Worm (Caenorhabditis elegans) whole organism, L2 larva: ENCODE results near the gene sipa-1.

Experiments
- C34F6.9 ChIP-seq: fragments of 150-350 bp; optimal IDR thresholded peaks from 2 replicates; lab custom pipeline; 2014; ENCODE audit warnings: missing biosample characterization, missing genetic modification characterization
- F13H6.1 ChIP-seq: sonication (generic microtip); optimal IDR thresholded peaks from 2 replicates; lab custom pipeline; 2016; ENCODE audit warnings: missing genetic modification characterization, missing compliant biosample characterization
- R02D3.7 ChIP-seq: fragments of 150-350 bp; optimal IDR thresholded peaks from 2 replicates; lab custom pipeline; 2014; ENCODE audit warnings: missing biosample characterization, missing genetic modification characterization
- Y55F3AM.14 ChIP-seq: fragments of 200-800 bp; sonication (Bioruptor generic); optimal IDR thresholded peaks from 2 replicates; lab custom pipeline; 2018; ENCODE audit warnings: mild to moderate bottlenecking, missing genetic modification characterization, missing compliant biosample characterization
- ZK546.5 ChIP-seq: sonication (generic microtip); optimal IDR thresholded peaks from 2 replicates; lab custom pipeline; 2017; ENCODE audit warnings: missing biosample characterization, missing genetic modification characterization
- alr-1 ChIP-seq: fragments of 150-350 bp; optimal IDR thresholded peaks from 2 replicates; lab custom pipeline; 2014; ENCODE audit warnings: missing biosample characterization, missing genetic modification characterization
- aly-2 ChIP-seq: fragments of 150-350 bp; optimal IDR thresholded peaks from 2 replicates; lab custom pipeline; 2014; ENCODE audit warnings: missing biosample characterization, missing genetic modification characterization
- ama-1 ChIP-seq: fragments of 150-350 bp; optimal IDR thresholded peaks from 2 replicates; lab custom pipeline; 2018; ENCODE audit warnings: inconsistent platforms
- blmp-1 ChIP-seq: sonication (generic microtip); optimal IDR thresholded peaks from 2 replicates; lab custom pipeline; 2017; ENCODE audit warnings: missing genetic modification characterization, mild to moderate bottlenecking, missing compliant biosample characterization, antibody characterized with exemption, moderate library complexity; ENCODE audit not compliant: insufficient read depth
- ceh-16 ChIP-seq: fragments of 150-350 bp; optimal IDR thresholded peaks from 2 replicates; lab custom pipeline; 2014; ENCODE audit warnings: missing biosample characterization, missing genetic modification characterization
- ceh-82 ChIP-seq: fragments of 150-350 bp; optimal IDR thresholded peaks from 2 replicates; lab custom pipeline; 2014; ENCODE audit warnings: missing biosample characterization, missing genetic modification characterization
- crh-2 ChIP-seq: sonication (generic microtip); optimal IDR thresholded peaks from 2 replicates; lab custom pipeline; 2017; ENCODE audit warnings: missing biosample characterization, missing genetic modification characterization
- dmd-4 ChIP-seq: sonication (generic microtip); optimal IDR thresholded peaks from 2 replicates; lab custom pipeline; 2017; ENCODE audit warnings: missing biosample characterization, missing genetic modification characterization
- egl-27 ChIP-seq: sonication (generic microtip); optimal IDR thresholded peaks from 3 replicates; lab custom pipeline; 2017; ENCODE audit warnings: missing biosample characterization, missing genetic modification reagents, missing genetic modification characterization
- elt-1 ChIP-seq: fragments of 150-350 bp; optimal IDR thresholded peaks from 2 replicates; lab custom pipeline; 2014; ENCODE audit warnings: missing biosample characterization, missing genetic modification characterization
- elt-3 ChIP-seq: sonication (generic microtip); optimal IDR thresholded peaks from 2 replicates; lab custom pipeline; 2017; ENCODE audit warnings: missing biosample characterization, missing genetic modification characterization
- fos-1 ChIP-seq: fragments of 150-350 bp; optimal IDR thresholded peaks from 2 replicates; lab custom pipeline; 2014; ENCODE audit warnings: missing biosample characterization, missing genetic modification characterization
- gmeb-1 ChIP-seq: fragments of 150-350 bp; optimal IDR thresholded peaks from 2 replicates; lab custom pipeline; 2014; ENCODE audit warnings: missing biosample characterization, missing genetic modification characterization
- lin-11 ChIP-seq: fragments of 150-350 bp; sonication (generic microtip); optimal IDR thresholded peaks from 2 replicates; lab custom pipeline; 2014; ENCODE audit warnings: missing biosample characterization, missing genetic modification characterization, inconsistent platforms, mixed read lengths
- lin-13 ChIP-seq: fragments of 150-350 bp; optimal IDR thresholded peaks from 2 replicates; lab custom pipeline; 2014; ENCODE audit warnings: missing biosample characterization, missing genetic modification reagents, missing genetic modification characterization
- lin-39 ChIP-seq: fragments of 150-350 bp; optimal IDR thresholded peaks from 2 replicates; lab custom pipeline; 2014; ENCODE audit warnings: missing biosample characterization, missing genetic modification reagents, missing genetic modification characterization
- lsy-2 ChIP-seq, 2 experiments: fragments of 150-350 bp in 1 of 2; sonication (generic microtip) in 1 of 2; optimal IDR thresholded peaks; 2 replicates each; lab custom pipeline; 2014 to 2017; ENCODE audit warnings: missing biosample characterization in 2 of 2, missing genetic modification characterization in 2 of 2
- mab-5 ChIP-seq: fragments of 150-350 bp; optimal IDR thresholded peaks from 2 replicates; lab custom pipeline; 2014; ENCODE audit warnings: missing biosample characterization, missing genetic modification characterization
- mbf-1 ChIP-seq: sonication (generic microtip); optimal IDR thresholded peaks from 2 replicates; lab custom pipeline; 2017; ENCODE audit warnings: missing biosample characterization, missing genetic modification characterization
- mdl-1 ChIP-seq, 2 experiments: fragments of 150-350 bp in 1 of 2; sonication (generic microtip) in 1 of 2; optimal IDR thresholded peaks; 2 replicates each; lab custom pipeline; 2017; ENCODE audit warnings: missing biosample characterization in 2 of 2, missing genetic modification characterization in 2 of 2
- nhr-10 ChIP-seq: sonication (generic microtip); optimal IDR thresholded peaks from 2 replicates; lab custom pipeline; 2017; ENCODE audit warnings: missing biosample characterization, missing genetic modification characterization
- nhr-11 ChIP-seq: fragments of 150-350 bp; optimal IDR thresholded peaks from 2 replicates; lab custom pipeline; 2014; ENCODE audit warnings: missing biosample characterization, missing genetic modification characterization
- nhr-12 ChIP-seq: fragments of 150-350 bp; optimal IDR thresholded peaks from 2 replicates; lab custom pipeline; 2014; ENCODE audit warnings: missing biosample characterization, missing genetic modification characterization
- nhr-129 ChIP-seq: fragments of 150-350 bp; optimal IDR thresholded peaks from 2 replicates; lab custom pipeline; 2014; ENCODE audit warnings: missing biosample characterization, missing genetic modification characterization
- nhr-21 ChIP-seq: fragments of 150-350 bp; optimal IDR thresholded peaks from 2 replicates; lab custom pipeline; 2014; ENCODE audit warnings: missing biosample characterization, missing genetic modification characterization
- nhr-23 ChIP-seq: fragments of 150-350 bp; optimal IDR thresholded peaks from 2 replicates; lab custom pipeline; 2014; ENCODE audit warnings: missing biosample characterization, missing genetic modification reagents, missing genetic modification characterization
- nhr-237 ChIP-seq: fragments of 150-350 bp; optimal IDR thresholded peaks from 2 replicates; lab custom pipeline; 2014; ENCODE audit warnings: missing biosample characterization, missing genetic modification characterization
- nhr-25 ChIP-seq: fragments of 150-350 bp; sonication (generic microtip); optimal IDR thresholded peaks from 3 replicates; lab custom pipeline; 2014; ENCODE audit warnings: missing biosample characterization, missing genetic modification characterization
- nhr-6 ChIP-seq: fragments of 150-350 bp; optimal IDR thresholded peaks from 2 replicates; lab custom pipeline; 2014; ENCODE audit warnings: missing biosample characterization, missing genetic modification characterization
- nhr-77 ChIP-seq: fragments of 150-350 bp; optimal IDR thresholded peaks from 2 replicates; lab custom pipeline; 2014; ENCODE audit warnings: missing biosample characterization, missing genetic modification characterization
- peb-1 ChIP-seq: fragments of 150-350 bp; optimal IDR thresholded peaks from 2 replicates; lab custom pipeline; 2014; ENCODE audit warnings: missing biosample characterization, missing genetic modification characterization
- sem-4 ChIP-seq: fragments of 150-350 bp; optimal IDR thresholded peaks from 2 replicates; lab custom pipeline; 2014; ENCODE audit warnings: missing biosample characterization, missing genetic modification reagents, missing genetic modification characterization
- skn-1 ChIP-seq: sonication (generic microtip); optimal IDR thresholded peaks from 2 replicates; lab custom pipeline; 2017; ENCODE audit warnings: missing biosample characterization, missing genetic modification characterization
- sma-3 ChIP-seq: sonication (generic microtip); optimal IDR thresholded peaks from 2 replicates; lab custom pipeline; 2016; ENCODE audit warnings: missing genetic modification reagents, missing genetic modification characterization, missing compliant biosample characterization
- sma-9 ChIP-seq, 2 experiments: fragments of 150-350 bp in 1 of 2; sonication (generic microtip) in 1 of 2; optimal IDR thresholded peaks; 2 replicates each; lab custom pipeline; 2014 to 2016; ENCODE audit warnings: missing genetic modification characterization in 2 of 2, mild to moderate bottlenecking in 1 of 2, missing biosample characterization in 1 of 2, missing compliant biosample characterization in 1 of 2, missing genetic modification reagents in 1 of 2, moderate library complexity in 1 of 2
- snpc-4 ChIP-seq: fragments of 150-350 bp; optimal IDR thresholded peaks from 2 replicates; lab custom pipeline; 2014; ENCODE audit warnings: missing biosample characterization, missing genetic modification characterization
- unc-39 ChIP-seq: fragments of 150-350 bp; optimal IDR thresholded peaks from 2 replicates; lab custom pipeline; 2014; ENCODE audit warnings: missing biosample characterization, missing genetic modification characterization
- unc-55 ChIP-seq: fragments of 150-350 bp; sonication (generic microtip); optimal IDR thresholded peaks from 3 replicates; lab custom pipeline; 2014; ENCODE audit warnings: missing biosample characterization, missing genetic modification reagents, missing genetic modification characterization
- unc-62 ChIP-seq: fragments of 150-350 bp; optimal IDR thresholded peaks from 2 replicates; lab custom pipeline; 2014; ENCODE audit warnings: missing biosample characterization, missing genetic modification reagents, missing genetic modification characterization
- zag-1 ChIP-seq: fragments of 150-350 bp; optimal IDR thresholded peaks from 2 replicates; lab custom pipeline; 2014; ENCODE audit warnings: missing biosample characterization, missing genetic modification characterization
- ztf-1 ChIP-seq: fragments of 200-800 bp; sonication (Bioruptor generic); conservative IDR thresholded peaks from 2 replicates; pipeline ENCODE4 v1.3.6; 2022; ENCODE audit warnings: missing genetic modification characterization, missing compliant biosample characterization
- ztf-11 ChIP-seq: sonication (generic microtip); optimal IDR thresholded peaks from 2 replicates; lab custom pipeline; 2017; ENCODE audit warnings: missing biosample characterization, missing genetic modification characterization
- ztf-4 ChIP-seq: fragments of 150-350 bp; optimal IDR thresholded peaks from 2 replicates; lab custom pipeline; 2014; ENCODE audit warnings: missing biosample characterization, missing genetic modification characterization

Gene sipa-1

DNA sequence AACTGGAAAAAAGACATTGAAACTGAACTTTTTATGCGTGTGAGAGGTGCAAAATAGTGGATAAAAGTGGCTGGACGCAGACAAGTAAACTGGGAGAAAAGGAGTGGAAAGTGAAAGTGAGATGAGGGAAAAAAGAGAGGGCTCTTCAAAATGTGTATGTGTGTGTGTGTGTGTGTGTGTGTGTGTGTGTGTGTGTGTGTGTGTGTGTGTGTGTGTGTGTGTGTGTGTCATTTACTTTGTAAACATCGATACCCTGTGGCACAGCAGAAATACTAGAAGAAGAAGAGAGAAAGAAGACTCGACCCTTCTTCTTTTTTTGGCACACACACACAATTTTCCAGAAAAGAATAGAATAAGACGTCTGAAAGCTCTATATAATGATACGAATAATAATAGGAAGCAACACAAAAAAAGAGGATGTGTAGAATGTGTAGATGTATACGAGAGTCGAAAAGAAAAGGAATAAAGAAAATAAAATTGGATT is 1.6 kb upstream of the sipa-1 start:
- peak; percentile 81 for TF ChIP-seq zag-1
- no peak for TF ChIP-seq ZK546.5 (tag; lab: Kevin White, UChicago)
- TF ChIP-seq ztf-1 (GFP tag; lab: Robert Waterston, UW), result no peak
- peak; percentile 43 for TF ChIP-seq sma-9 (GFP tag; optimal IDR thresholded peaks at IDR 0.05; lab: Kevin White, UChicago)
- TF ChIP-seq sma-9 (tag; optimal IDR thresholded peaks at IDR 0.05; lab: Kevin White, UChicago), result no peak
- no peak for TF ChIP-seq ama-1 (lab: Kevin White, UChicago)
- no peak for TF ChIP-seq mbf-1 (tag; lab: Kevin White, UChicago)
- no peak for TF ChIP-seq ceh-16 (tag; lab: Kevin White, UChicago)
- TF ChIP-seq blmp-1, result peak; percentile 58
- peak; percentile 43 for TF ChIP-seq snpc-4 (tag; lab: Kevin White, UChicago)
- TF ChIP-seq nhr-25 (tag; lab: Kevin White, UChicago), result no peak
- no peak for TF ChIP-seq elt-3
- no peak for TF ChIP-seq nhr-237
- no peak for TF ChIP-seq nhr-10 (tag; lab: Kevin White, UChicago)
- TF ChIP-seq peb-1, result no peak
- TF ChIP-seq R02D3.7 (tag; lab: Kevin White, UChicago), result no peak
- TF ChIP-seq aly-2 (tag; lab: Kevin White, UChicago), result no peak
- no peak for TF ChIP-seq elt-1
- peak; percentile 83 for TF ChIP-seq ztf-4 (tag; lab: Kevin White, UChicago)
- peak; percentile 42 for TF ChIP-seq egl-27 (tag; lab: Kevin White, UChicago)
- no peak for TF ChIP-seq ceh-82 (tag; lab: Kevin White, UChicago)
- no peak for TF ChIP-seq nhr-77 (tag; lab: Kevin White, UChicago)
- TF ChIP-seq ztf-11 (tag; lab: Kevin White, UChicago), result no peak
- TF ChIP-seq unc-55 (GFP tag; lab: Kevin White, UChicago), result peak; percentile 85
- peak; percentile 90 for TF ChIP-seq F13H6.1 (tag; lab: Kevin White, UChicago)
- no peak for TF ChIP-seq dmd-4 (tag; lab: Kevin White, UChicago)
- no peak for TF ChIP-seq lin-13 (GFP tag; lab: Kevin White, UChicago)
- peak; percentile 69 for TF ChIP-seq C34F6.9 (tag; lab: Kevin White, UChicago)
- peak; percentile 69 for TF ChIP-seq Y55F3AM.14 (GFP tag; lab: Kevin White, UChicago)
- no peak for TF ChIP-seq gmeb-1 (tag; lab: Kevin White, UChicago)
- no peak for TF ChIP-seq alr-1 (tag; lab: Kevin White, UChicago)
- TF ChIP-seq nhr-12 (tag; lab: Kevin White, UChicago), result no peak
- TF ChIP-seq nhr-23 (tag; lab: Kevin White, UChicago), result no peak
- TF ChIP-seq fos-1 (tag; lab: Kevin White, UChicago), result no peak
- TF ChIP-seq lsy-2 (tag; optimal IDR thresholded peaks at IDR 0.05; lab: Kevin White, UChicago), result peak; percentile 7 to 54
- no peak for TF ChIP-seq nhr-21 (tag; lab: Kevin White, UChicago)
- TF ChIP-seq mab-5 (tag; lab: Kevin White, UChicago), result peak; percentile 62
- no peak for TF ChIP-seq sma-3
- TF ChIP-seq crh-2, result peak; percentile 70
- no peak for TF ChIP-seq skn-1
- TF ChIP-seq nhr-11 (tag; lab: Kevin White, UChicago), result peak; percentile 42
- TF ChIP-seq unc-62 (GFP tag; lab: Kevin White, UChicago), result no peak
- no peak for TF ChIP-seq lin-11
- TF ChIP-seq sem-4 (tag; lab: Kevin White, UChicago), result peak; percentile 46
- TF ChIP-seq mdl-1 (tag; optimal IDR thresholded peaks at IDR 0.05; lab: Kevin White, UChicago), result peak in 1 of 2 experiments; percentile 11
- TF ChIP-seq nhr-129 (tag; lab: Kevin White, UChicago), result peak; percentile 80
- TF ChIP-seq nhr-6 (tag; lab: Kevin White, UChicago), result peak; percentile 53
- TF ChIP-seq lin-39 (tag; lab: Kevin White, UChicago), result no peak
- TF ChIP-seq unc-39, result no peak
